Worm (Caenorhabditis elegans) whole organism, young adult: ENCODE data around the gene acs-14.

Experiments used
- ama-1 ChIP-seq, 3 experiments: fragments of 150-350 bp in 1 of 3; sonication (generic microtip) in 2 of 3; optimal IDR thresholded peaks; 2 replicates each; lab custom pipeline; 2014 to 2018; ENCODE audit warnings: missing biosample characterization in 2 of 3, missing genetic modification characterization in 2 of 3, missing genetic modification reagents in 2 of 3
- aptf-2 ChIP-seq: fragments of 200-800 bp; sonication (Bioruptor generic); conservative IDR thresholded peaks from 2 replicates; pipeline ENCODE4 v1.3.6; 2022; ENCODE audit warnings: missing genetic modification reagents, missing genetic modification characterization, missing compliant biosample characterization
- aptf-3 ChIP-seq: fragments of 200-800 bp; sonication (Bioruptor generic); IDR thresholded peaks from 2 replicates; pipeline ENCODE4 v1.3.6; 2022; ENCODE audit warnings: missing genetic modification characterization, missing compliant biosample characterization
- ekl-4 ChIP-seq: fragments of 200-800 bp; sonication (Bioruptor generic); IDR thresholded peaks from 2 replicates; pipeline ENCODE4 v1.3.6; 2022; ENCODE audit warnings: missing genetic modification reagents, missing genetic modification characterization, missing compliant biosample characterization
- unc-130 ChIP-seq: sonication (generic microtip); optimal IDR thresholded peaks from 2 replicates; lab custom pipeline; 2016; ENCODE audit warnings: missing genetic modification reagents, missing genetic modification characterization, missing compliant biosample characterization
- xnd-1 ChIP-seq: sonication (generic microtip); optimal IDR thresholded peaks from 2 replicates; lab custom pipeline; 2016; ENCODE audit warnings: missing genotype, missing genetic modification reagents, missing genetic modification characterization, missing compliant biosample characterization

DNA sequence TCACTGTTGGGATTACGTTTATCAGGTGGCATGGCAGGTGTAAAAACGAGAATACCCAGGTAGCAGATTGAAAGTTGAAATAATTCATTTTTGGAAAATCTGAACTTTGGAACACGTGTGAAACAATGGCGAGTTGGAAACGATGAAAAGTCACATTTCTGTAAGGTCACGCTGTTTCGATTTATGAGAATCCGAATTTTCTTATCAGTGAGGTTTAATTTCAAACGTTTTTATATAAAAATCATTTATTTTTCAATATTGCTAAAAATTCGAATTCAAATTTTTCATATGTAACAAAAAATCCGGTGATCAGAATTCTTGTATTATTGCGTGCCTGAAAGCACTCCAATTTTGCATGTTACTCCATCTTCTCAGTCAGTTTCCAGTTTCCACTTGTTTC lies 45.3 kb upstream of the acs-14 start, which contains the start of gene F07D3.3:
- TF ChIP-seq aptf-2 (GFP tag; lab: Robert Waterston, UW) (no peak), ekl-4 (no peak), aptf-3 (GFP tag; lab: Robert Waterston, UW) (no peak), xnd-1 (tag; lab: Kevin White, UChicago) (no peak), ama-1 (optimal IDR thresholded peaks at IDR 0.05; lab: Kevin White, UChicago) (no peak), ama-1 (GFP tag; optimal IDR thresholded peaks at IDR 0.05; lab: Kevin White, UChicago) (no peak), unc-130 (no peak)
